Worm (Caenorhabditis elegans) whole organism, L1 larva: ENCODE measurements around the gene rpl-36.

Source experiments
- C16A3.4 ChIP-seq: fragments of 150-350 bp; optimal IDR thresholded peaks from 2 replicates; lab custom pipeline; 2014; ENCODE audit warnings: missing biosample characterization, missing genetic modification characterization
- Y116A8C.19 ChIP-seq: sonication (generic microtip); optimal IDR thresholded peaks from 2 replicates; lab custom pipeline; 2016; ENCODE audit warnings: missing compliant biosample characterization, missing genetic modification characterization, borderline replicate concordance
- alr-1 ChIP-seq: fragments of 200-800 bp; sonication (Bioruptor generic); optimal IDR thresholded peaks from 2 replicates; lab custom pipeline; 2018; ENCODE audit warnings: borderline replicate concordance, mild to moderate bottlenecking, missing genetic modification characterization, missing compliant biosample characterization
- aly-2 ChIP-seq: fragments of 150-350 bp; optimal IDR thresholded peaks from 2 replicates; lab custom pipeline; 2014; ENCODE audit warnings: missing biosample characterization, missing genetic modification characterization
- ama-1 ChIP-seq: fragments of 150-350 bp; optimal IDR thresholded peaks from 2 replicates; lab custom pipeline; 2014
- blmp-1 ChIP-seq: fragments of 150-350 bp; optimal IDR thresholded peaks from 2 replicates; lab custom pipeline; 2014; ENCODE audit warnings: missing biosample characterization, missing genetic modification characterization
- ceh-63 ChIP-seq: fragments of 200-800 bp; sonication (Bioruptor generic); optimal IDR thresholded peaks from 2 replicates; lab custom pipeline; 2018; ENCODE audit warnings: mild to moderate bottlenecking, missing genetic modification characterization, missing compliant biosample characterization
- ceh-8 ChIP-seq: fragments of 200-800 bp; sonication (Bioruptor generic); optimal IDR thresholded peaks from 2 replicates; lab custom pipeline; 2018; ENCODE audit warnings: mild to moderate bottlenecking, missing genetic modification characterization, moderate library complexity, missing compliant biosample characterization
- ceh-88 ChIP-seq: fragments of 200-800 bp; sonication (Bioruptor generic); IDR thresholded peaks from 2 replicates; pipeline ENCODE4 v1.3.6; 2022; ENCODE audit warnings: missing genetic modification characterization, missing compliant biosample characterization
- dsc-1 ChIP-seq: sonication (generic microtip); optimal IDR thresholded peaks from 2 replicates; lab custom pipeline; 2016; ENCODE audit warnings: mild to moderate bottlenecking, missing genetic modification characterization, missing compliant biosample characterization
- efl-1 ChIP-seq, 4 experiments: fragments of 150-350 bp; optimal IDR thresholded peaks in 3 of 4; peaks in 1 of 4; 1 replicate in 1 of 4; 2 replicates in 3 of 4; lab custom pipeline; 2014; ENCODE audit warnings: missing biosample characterization in 2 of 4, missing genetic modification characterization in 2 of 4, missing genetic modification reagents in 2 of 4
- efl-3 ChIP-seq: fragments of 200-800 bp; sonication (Bioruptor generic); optimal IDR thresholded peaks from 2 replicates; lab custom pipeline; 2018; ENCODE audit warnings: mild to moderate bottlenecking, missing genetic modification characterization, missing compliant biosample characterization
- egl-13 ChIP-seq: sonication (generic microtip); optimal IDR thresholded peaks from 2 replicates; lab custom pipeline; 2016; ENCODE audit warnings: missing genotype, missing genetic modification reagents, missing genetic modification characterization, missing compliant biosample characterization
- egl-27 ChIP-seq, 2 experiments: fragments of 150-350 bp in 1 of 2; sonication (generic microtip); optimal IDR thresholded peaks; 3 replicates each; lab custom pipeline; 2017 to 2018; ENCODE audit warnings: missing biosample characterization in 2 of 2, missing genetic modification characterization in 2 of 2, missing genetic modification reagents in 2 of 2
- elt-2 ChIP-seq: sonication (generic microtip); optimal IDR thresholded peaks from 2 replicates; lab custom pipeline; 2016; ENCODE audit warnings: missing genetic modification characterization, mild to moderate bottlenecking, inconsistent platforms, missing compliant biosample characterization, missing genetic modification reagents
- ets-5 ChIP-seq: fragments of 200-800 bp; sonication (Bioruptor generic); IDR thresholded peaks from 2 replicates; pipeline ENCODE4 v1.3.6; 2022; ENCODE audit warnings: missing genetic modification characterization, missing compliant biosample characterization
- fkh-10 ChIP-seq: sonication (generic microtip); optimal IDR thresholded peaks from 2 replicates; lab custom pipeline; 2017; ENCODE audit warnings: missing biosample characterization, missing genetic modification reagents, missing genetic modification characterization
- fkh-4 ChIP-seq: sonication (generic microtip); optimal IDR thresholded peaks from 2 replicates; lab custom pipeline; 2016; ENCODE audit warnings: missing compliant biosample characterization, missing genetic modification characterization, borderline replicate concordance
- grh-1 ChIP-seq: fragments of 200-800 bp; sonication (Bioruptor generic); IDR thresholded peaks from 2 replicates; pipeline ENCODE4 v1.3.6; 2022; ENCODE audit warnings: missing genetic modification reagents, missing genetic modification characterization, missing compliant biosample characterization
- hlh-4 ChIP-seq: sonication (generic microtip); optimal IDR thresholded peaks from 2 replicates; lab custom pipeline; 2016; ENCODE audit warnings: mild to moderate bottlenecking, missing genetic modification characterization, missing compliant biosample characterization
- isw-1 ChIP-seq: fragments of 200-800 bp; sonication (Bioruptor generic); IDR thresholded peaks from 2 replicates; pipeline ENCODE4 v1.3.6; 2022; ENCODE audit warnings: missing genetic modification characterization, missing compliant biosample characterization
- jun-1 ChIP-seq: fragments of 150-350 bp; optimal IDR thresholded peaks from 2 replicates; lab custom pipeline; 2014; ENCODE audit warnings: missing biosample characterization, missing genetic modification reagents, missing genetic modification characterization
- lin-15B ChIP-seq: fragments of 150-350 bp; sonication (generic microtip); optimal IDR thresholded peaks from 3 replicates; lab custom pipeline; 2014; ENCODE audit warnings: missing biosample characterization, missing genetic modification characterization
- lir-3 ChIP-seq: sonication (generic microtip); optimal IDR thresholded peaks from 2 replicates; lab custom pipeline; 2016; ENCODE audit warnings: mild to moderate bottlenecking, missing genetic modification characterization, moderate library complexity, missing compliant biosample characterization; ENCODE audit not compliant: poor library complexity
- mab-9 ChIP-seq: fragments of 200-800 bp; sonication (Bioruptor generic); IDR thresholded peaks from 2 replicates; pipeline ENCODE4 v1.3.6; 2022; ENCODE audit warnings: missing genetic modification reagents, missing genetic modification characterization, missing compliant biosample characterization
- mdl-1 ChIP-seq, 2 experiments: fragments of 150-350 bp; optimal IDR thresholded peaks; 2 replicates each; lab custom pipeline; 2014 to 2017; ENCODE audit warnings: missing biosample characterization in 2 of 2, missing genetic modification characterization in 2 of 2, inconsistent platforms in 1 of 2
- mef-2 ChIP-seq: fragments of 150-350 bp; optimal IDR thresholded peaks from 2 replicates; lab custom pipeline; 2014; ENCODE audit warnings: missing biosample characterization, missing genetic modification characterization
- nhr-11 ChIP-seq: fragments of 150-350 bp; optimal IDR thresholded peaks from 2 replicates; lab custom pipeline; 2014; ENCODE audit warnings: missing biosample characterization, missing genetic modification characterization
- nhr-12 ChIP-seq: sonication (generic microtip); optimal IDR thresholded peaks from 2 replicates; lab custom pipeline; 2017; ENCODE audit warnings: missing biosample characterization, missing genetic modification characterization
- nhr-237 ChIP-seq: fragments of 150-350 bp; optimal IDR thresholded peaks from 2 replicates; lab custom pipeline; 2014; ENCODE audit warnings: missing biosample characterization, missing genetic modification characterization
- nhr-28 ChIP-seq: fragments of 150-350 bp; optimal IDR thresholded peaks from 2 replicates; lab custom pipeline; 2014; ENCODE audit warnings: missing biosample characterization, missing genetic modification characterization
- nhr-47 ChIP-seq: sonication (generic microtip); optimal IDR thresholded peaks from 2 replicates; lab custom pipeline; 2016; ENCODE audit warnings: mild to moderate bottlenecking, missing genetic modification characterization, moderate library complexity, missing compliant biosample characterization
- nhr-71 ChIP-seq: sonication (generic microtip); optimal IDR thresholded peaks from 2 replicates; lab custom pipeline; 2016; ENCODE audit warnings: mild to moderate bottlenecking, missing genetic modification characterization, moderate library complexity, missing compliant biosample characterization
- nhr-77 ChIP-seq: fragments of 150-350 bp; optimal IDR thresholded peaks from 2 replicates; lab custom pipeline; 2014; ENCODE audit warnings: missing biosample characterization, missing genetic modification characterization
- nhr-84 ChIP-seq: sonication (generic microtip); optimal IDR thresholded peaks from 2 replicates; lab custom pipeline; 2017; ENCODE audit warnings: missing biosample characterization, missing genetic modification characterization
- nhr-85 ChIP-seq: sonication (generic microtip); peaks from one replicate; lab custom pipeline; 2016; ENCODE audit warnings: missing genetic modification characterization, inconsistent platforms, missing compliant biosample characterization
- nhr-90 ChIP-seq: sonication (generic microtip); optimal IDR thresholded peaks from 2 replicates; lab custom pipeline; 2016; ENCODE audit warnings: mild to moderate bottlenecking, missing genetic modification characterization, missing compliant biosample characterization; ENCODE audit not compliant: poor library complexity
- pag-3 ChIP-seq: sonication (generic microtip); optimal IDR thresholded peaks from 2 replicates; lab custom pipeline; 2017; ENCODE audit warnings: missing genetic modification characterization, mild to moderate bottlenecking, missing compliant biosample characterization, antibody characterized with exemption, borderline replicate concordance; ENCODE audit not compliant: insufficient read depth
- pax-3 ChIP-seq: fragments of 200-800 bp; sonication (Bioruptor generic); optimal IDR thresholded peaks from 2 replicates; lab custom pipeline; 2018; ENCODE audit warnings: mild to moderate bottlenecking, missing genetic modification characterization, moderate library complexity, missing compliant biosample characterization
- pqm-1 ChIP-seq: sonication (generic microtip); optimal IDR thresholded peaks from 3 replicates; lab custom pipeline; 2017; ENCODE audit warnings: missing biosample characterization, missing genetic modification characterization
- skn-1 ChIP-seq: fragments of 150-350 bp; optimal IDR thresholded peaks from 2 replicates; lab custom pipeline; 2014; ENCODE audit warnings: missing biosample characterization, missing genetic modification characterization
- sox-4 ChIP-seq: sonication (generic microtip); optimal IDR thresholded peaks from 2 replicates; lab custom pipeline; 2016; ENCODE audit warnings: missing genetic modification characterization, missing compliant biosample characterization
- sptf-1 ChIP-seq: fragments of 150-350 bp; optimal IDR thresholded peaks from 2 replicates; lab custom pipeline; 2014; ENCODE audit warnings: missing biosample characterization, missing genetic modification characterization
- sup-37 ChIP-seq: fragments of 200-800 bp; sonication (Bioruptor generic); optimal IDR thresholded peaks from 2 replicates; lab custom pipeline; 2018; ENCODE audit warnings: mild to moderate bottlenecking, missing genetic modification characterization, missing compliant biosample characterization
- swsn-7 ChIP-seq: sonication (generic microtip); optimal IDR thresholded peaks from 2 replicates; lab custom pipeline; 2016; ENCODE audit warnings: missing genetic modification characterization, missing compliant biosample characterization
- tbx-2 ChIP-seq: sonication (generic microtip); optimal IDR thresholded peaks from 2 replicates; lab custom pipeline; 2016; ENCODE audit warnings: missing genetic modification characterization, missing compliant biosample characterization
- tlp-1 ChIP-seq: fragments of 150-350 bp; optimal IDR thresholded peaks from 2 replicates; lab custom pipeline; 2014; ENCODE audit warnings: missing biosample characterization, missing genetic modification characterization
- unc-30 ChIP-seq: sonication (generic microtip); optimal IDR thresholded peaks from 2 replicates; lab custom pipeline; 2017; ENCODE audit warnings: missing biosample characterization, missing genetic modification characterization
- unc-98 ChIP-seq: fragments of 200-800 bp; sonication (Bioruptor generic); IDR thresholded peaks from 2 replicates; pipeline ENCODE4 v1.3.6; 2022; ENCODE audit warnings: missing genetic modification characterization, missing compliant biosample characterization
- xbp-1 ChIP-seq: sonication (generic microtip); optimal IDR thresholded peaks from 2 replicates; lab custom pipeline; 2016; ENCODE audit warnings: missing genetic modification characterization, missing compliant biosample characterization
- zag-1 ChIP-seq: fragments of 150-350 bp; optimal IDR thresholded peaks from 2 replicates; lab custom pipeline; 2014; ENCODE audit warnings: missing biosample characterization, missing genetic modification characterization
- ztf-4 ChIP-seq: fragments of 150-350 bp; optimal IDR thresholded peaks from 2 replicates; lab custom pipeline; 2014; ENCODE audit warnings: missing biosample characterization, missing genetic modification characterization

rpl-36 gene

ce11 chrIII:7216924-7217521 lies 37.0 kb downstream of the rpl-36 start:
- TF ChIP-seq mab-9 (GFP tag; lab: Robert Waterston, UW) (no peak), nhr-90 (tag; lab: Kevin White, UChicago) (no peak), pax-3 (tag; lab: Kevin White, UChicago) (no peak), ztf-4 (tag; lab: Kevin White, UChicago) (peak; percentile 71), fkh-4 (tag; lab: Kevin White, UChicago) (no peak), skn-1 (no peak), xbp-1 (peak; percentile 34), zag-1 (tag; lab: Kevin White, UChicago) (no peak), egl-13 (no peak), C16A3.4 (tag; lab: Kevin White, UChicago) (peak; percentile 28), nhr-77 (tag; lab: Kevin White, UChicago) (no peak), sox-4 (tag; lab: Kevin White, UChicago) (no peak), jun-1 (tag; lab: Kevin White, UChicago) (no peak), nhr-28 (tag; lab: Kevin White, UChicago) (no peak), nhr-84 (tag; lab: Kevin White, UChicago) (no peak), nhr-12 (no peak), ceh-8 (GFP tag; lab: Kevin White, UChicago) (no peak), elt-2 (tag; lab: Kevin White, UChicago) (no peak), mef-2 (tag; lab: Kevin White, UChicago) (peak; percentile 54), ets-5 (GFP tag; lab: Robert Waterston, UW) (no peak), nhr-71 (tag; lab: Kevin White, UChicago) (peak; percentile 94), tbx-2 (peak; percentile 58), fkh-10 (GFP tag; lab: Kevin White, UChicago) (no peak), unc-98 (GFP tag; lab: Robert Waterston, UW) (peak; percentile 67), nhr-11 (tag; lab: Kevin White, UChicago) (peak; percentile 65), blmp-1 (tag; lab: Kevin White, UChicago) (peak; percentile 74), pqm-1 (tag; lab: Kevin White, UChicago) (no peak), egl-27 (tag; optimal IDR thresholded peaks at IDR 0.05; lab: Kevin White, UChicago) (no peak), isw-1 (GFP tag; lab: Robert Waterston, UW) (no peak), pag-3 (tag; lab: Kevin White, UChicago) (no peak), unc-30 (tag; lab: Kevin White, UChicago) (no peak), nhr-85 (tag; lab: Kevin White, UChicago) (no peak), mdl-1 (tag; optimal IDR thresholded peaks at IDR 0.05; lab: Kevin White, UChicago) (peak in 1 of 2 experiments; percentile 14), ama-1 (lab: Kevin White, UChicago) (no peak), alr-1 (tag; lab: Kevin White, UChicago) (no peak), grh-1 (GFP tag; lab: Robert Waterston, UW) (no peak), dsc-1 (peak; percentile 43), Y116A8C.19 (tag; lab: Kevin White, UChicago) (no peak), tlp-1 (tag; lab: Kevin White, UChicago) (no peak), nhr-47 (tag; lab: Kevin White, UChicago) (peak; percentile 39), efl-3 (GFP tag; lab: Kevin White, UChicago) (no peak), efl-1 (optimal IDR thresholded peaks at IDR 0.05; lab: Kevin White, UChicago) (peak; percentile 22 to 52), efl-1 (GFP tag; optimal IDR thresholded peaks at IDR 0.05 in 1 of 2; lab: Kevin White, UChicago) (peak; percentile 23 to 81), ceh-63 (GFP tag; lab: Kevin White, UChicago) (no peak), nhr-237 (tag; lab: Kevin White, UChicago) (no peak), sup-37 (GFP tag; lab: Kevin White, UChicago) (peak; percentile 46), lir-3 (tag; lab: Kevin White, UChicago) (peak; percentile 31), hlh-4 (tag; lab: Kevin White, UChicago) (no peak), lin-15B (tag; lab: Kevin White, UChicago) (no peak), aly-2 (tag; lab: Kevin White, UChicago) (no peak), swsn-7 (tag; lab: Kevin White, UChicago) (peak; percentile 53), sptf-1 (no peak), ceh-88 (GFP tag; lab: Robert Waterston, UW) (no peak)
